Fruit fly (Drosophila melanogaster) whole organism, embryonic: ENCODE results near the gene Ror.

Experiments
- Asciz ChIP-seq: fragments of 200-800 bp; sonication (Bioruptor generic); optimal IDR thresholded peaks from 2 replicates; lab custom pipeline; 2017; ENCODE audit warnings: missing biosample characterization, mild to moderate bottlenecking, missing genetic modification characterization, missing genetic modification reagents
- CG10209 ChIP-seq: fragments of 200-800 bp; sonication (Bioruptor generic); optimal IDR thresholded peaks from 3 replicates; lab custom pipeline; 2017; ENCODE audit warnings: missing biosample characterization, mild to moderate bottlenecking, missing genetic modification characterization, missing genetic modification reagents
- CG11093 ChIP-seq: fragments of 200-800 bp; sonication (Bioruptor generic); IDR thresholded peaks from 3 replicates; pipeline ENCODE4 v1.3.6; 2022; ENCODE audit warnings: missing biosample characterization, missing genetic modification characterization
- CG12155 ChIP-seq: fragments of 200-800 bp; sonication (Bioruptor generic); optimal IDR thresholded peaks from 3 replicates; lab custom pipeline; 2016; ENCODE audit warnings: missing biosample characterization, missing genetic modification characterization
- CG12236 ChIP-seq: fragments of 200-800 bp; sonication (Bioruptor generic); optimal IDR thresholded peaks from 2 replicates; lab custom pipeline; 2016; ENCODE audit warnings: missing biosample characterization, missing genetic modification characterization
- CG14014 ChIP-seq: fragments of 200-800 bp; sonication (Bioruptor generic); IDR thresholded peaks from 2 replicates; pipeline ENCODE4 v1.3.6; 2022; ENCODE audit warnings: missing biosample characterization, missing genetic modification characterization
- CG14965 ChIP-seq: fragments of 200-800 bp; sonication (Bioruptor generic); optimal IDR thresholded peaks from 2 replicates; lab custom pipeline; 2016; ENCODE audit warnings: missing biosample characterization, missing genetic modification characterization, borderline replicate concordance
- CG15073 ChIP-seq: fragments of 200-800 bp; sonication (Bioruptor generic); optimal IDR thresholded peaks from 2 replicates; lab custom pipeline; 2016; ENCODE audit warnings: missing biosample characterization, missing genetic modification characterization
- CG17568 ChIP-seq: fragments of 200-800 bp; sonication (Bioruptor generic); optimal IDR thresholded peaks from 2 replicates; lab custom pipeline; 2018; ENCODE audit warnings: missing biosample characterization, mild to moderate bottlenecking, missing genetic modification characterization, moderate library complexity
- CG17829 ChIP-seq: fragments of 200-800 bp; optimal IDR thresholded peaks from 2 replicates; lab custom pipeline; 2019; ENCODE audit warnings: missing biosample characterization, mild to moderate bottlenecking, missing genetic modification characterization, moderate library complexity
- CG31365 ChIP-seq: fragments of 200-800 bp; sonication (Bioruptor generic); optimal IDR thresholded peaks from 2 replicates; lab custom pipeline; 2018; ENCODE audit warnings: missing biosample characterization, mild to moderate bottlenecking, missing genetic modification characterization
- CG32767 ChIP-seq: fragments of 200-800 bp; sonication (Bioruptor generic); IDR thresholded peaks from 2 replicates; pipeline ENCODE4 v1.3.6; 2022; ENCODE audit warnings: missing biosample characterization, missing genetic modification characterization
- CG3281 ChIP-seq: fragments of 200-800 bp; sonication (Bioruptor generic); optimal IDR thresholded peaks from 3 replicates; lab custom pipeline; 2017; ENCODE audit warnings: missing biosample characterization, mild to moderate bottlenecking, missing genetic modification characterization
- CG4404 ChIP-seq: fragments of 200-800 bp; sonication (Bioruptor generic); IDR thresholded peaks from 2 replicates; pipeline ENCODE4 v1.3.6; 2022; ENCODE audit warnings: missing biosample characterization, missing genetic modification characterization
- CG4707 ChIP-seq: fragments of 200-800 bp; sonication (Bioruptor generic); optimal IDR thresholded peaks from 2 replicates; lab custom pipeline; 2018; ENCODE audit warnings: missing biosample characterization, mild to moderate bottlenecking, missing genetic modification characterization, moderate library complexity
- CG8281 ChIP-seq: fragments of 200-800 bp; sonication (Bioruptor generic); optimal IDR thresholded peaks from 2 replicates; lab custom pipeline; 2018; ENCODE audit warnings: missing biosample characterization, mild to moderate bottlenecking, missing genetic modification characterization, moderate library complexity
- CG9215 ChIP-seq: fragments of 200-800 bp; sonication (Bioruptor generic); IDR thresholded peaks from 2 replicates; pipeline ENCODE4 v1.3.6; 2022; ENCODE audit warnings: missing biosample characterization, missing genetic modification characterization
- CG9932 ChIP-seq: fragments of 200-800 bp; sonication (Bioruptor generic); IDR thresholded peaks from 2 replicates; pipeline ENCODE4 v1.3.6; 2022; ENCODE audit warnings: missing biosample characterization, missing genetic modification characterization
- CkIIα-i1 ChIP-seq: fragments of 200-800 bp; sonication (Bioruptor generic); IDR thresholded peaks from 2 replicates; pipeline ENCODE4 v1.3.6; 2022; ENCODE audit warnings: missing biosample characterization, missing genetic modification characterization
- CoRest ChIP-seq: fragments of 200-800 bp; sonication (Bioruptor generic); optimal IDR thresholded peaks from 3 replicates; lab custom pipeline; 2018; ENCODE audit warnings: missing biosample characterization, mild to moderate bottlenecking, missing genetic modification characterization, moderate library complexity
- Dip2 ChIP-seq: fragments of 200-800 bp; sonication (Bioruptor generic); IDR thresholded peaks from 2 replicates; pipeline ENCODE4 v1.3.6; 2022; ENCODE audit warnings: missing biosample characterization, missing genetic modification characterization
- Hr51 ChIP-seq, 2 experiments: fragments of 200-800 bp; sonication (Bioruptor generic); optimal IDR thresholded peaks; 2 replicates in 1 of 2; 3 replicates in 1 of 2; lab custom pipeline; 2016 to 2018; ENCODE audit warnings: missing biosample characterization in 2 of 2, missing genetic modification characterization in 2 of 2, mild to moderate bottlenecking in 1 of 2, moderate library complexity in 1 of 2
- Hr78 ChIP-seq, 2 experiments: fragments of 200-800 bp in 1 of 2; fragments of >200 bp in 1 of 2; sonication (Bioruptor generic) in 1 of 2; optimal IDR thresholded peaks; 2 replicates each; lab custom pipeline; 2017 to 2019; ENCODE audit warnings: missing biosample characterization in 2 of 2, missing genetic modification characterization in 2 of 2, mild to moderate bottlenecking in 1 of 2, moderate library complexity in 1 of 2
- Jarid2 ChIP-seq: fragments of 200-800 bp; sonication (Bioruptor generic); optimal IDR thresholded peaks from 3 replicates; lab custom pipeline; 2017; ENCODE audit warnings: mild to moderate bottlenecking, missing biosample characterization, missing genetic modification reagents, missing genetic modification characterization
- Sox102F ChIP-seq: fragments of 200-800 bp; sonication (Bioruptor generic); optimal IDR thresholded peaks from 2 replicates; lab custom pipeline; 2018; ENCODE audit warnings: missing biosample characterization, mild to moderate bottlenecking, missing genetic modification characterization, moderate library complexity
- Usf ChIP-seq: fragments of 200-800 bp; sonication (Bioruptor generic); optimal IDR thresholded peaks from 2 replicates; lab custom pipeline; 2017; ENCODE audit warnings: missing genotype, missing biosample characterization, missing genetic modification characterization
- Xbp1 ChIP-seq: fragments of 200-800 bp; sonication (Bioruptor generic); optimal IDR thresholded peaks from 3 replicates; lab custom pipeline; 2016; ENCODE audit warnings: missing biosample characterization, mild to moderate bottlenecking, missing genetic modification characterization
- ac ChIP-seq: fragments of 200-800 bp; sonication (Bioruptor generic); optimal IDR thresholded peaks from 3 replicates; lab custom pipeline; 2017; ENCODE audit warnings: missing biosample characterization, mild to moderate bottlenecking, missing genetic modification characterization
- ato ChIP-seq: fragments of 200-800 bp; sonication (Bioruptor generic); IDR thresholded peaks from 2 replicates; pipeline ENCODE4 v1.3.6; 2022; ENCODE audit warnings: missing biosample characterization, missing genetic modification characterization; ENCODE audit not compliant: partially characterized antibody
- az2 ChIP-seq: fragments of 200-800 bp; sonication (Bioruptor generic); optimal IDR thresholded peaks from 3 replicates; lab custom pipeline; 2016; ENCODE audit warnings: missing biosample characterization, missing genetic modification characterization
- chn ChIP-seq: fragments of 200-800 bp; sonication (Bioruptor generic); optimal IDR thresholded peaks from 2 replicates; lab custom pipeline; 2016; ENCODE audit warnings: missing biosample characterization, missing genetic modification characterization
- crol ChIP-seq: fragments of 200-800 bp; sonication (Bioruptor generic); IDR thresholded peaks from 2 replicates; pipeline ENCODE4 v1.3.6; 2022; ENCODE audit warnings: missing biosample characterization, missing genetic modification characterization
- dpn ChIP-seq, 2 experiments: fragments of 200-800 bp; sonication (Bioruptor generic); optimal IDR thresholded peaks; 3 replicates each; lab custom pipeline; 2016; ENCODE audit warnings: missing biosample characterization in 2 of 2, missing genetic modification characterization in 2 of 2
- fd64A ChIP-seq: fragments of 200-800 bp; sonication (Bioruptor generic); optimal IDR thresholded peaks from 3 replicates; lab custom pipeline; 2018; ENCODE audit warnings: missing biosample characterization, mild to moderate bottlenecking, missing genetic modification characterization
- gfzf ChIP-seq: fragments of 200-800 bp; sonication (Bioruptor generic); optimal IDR thresholded peaks from 2 replicates; lab custom pipeline; 2016; ENCODE audit warnings: missing biosample characterization, mild to moderate bottlenecking, missing genetic modification characterization, moderate library complexity
- ham ChIP-seq: fragments of 200-800 bp; sonication (Bioruptor generic); IDR thresholded peaks from 2 replicates; pipeline ENCODE4 v1.3.6; 2022; ENCODE audit warnings: missing biosample characterization, missing genetic modification characterization
- kay ChIP-seq: fragments of 200-800 bp; sonication (Bioruptor generic); optimal IDR thresholded peaks from 2 replicates; lab custom pipeline; 2016; ENCODE audit warnings: missing biosample characterization, missing genetic modification characterization
- lilli ChIP-seq: fragments of 200-800 bp; sonication (Bioruptor generic); optimal IDR thresholded peaks from 3 replicates; lab custom pipeline; 2016; ENCODE audit warnings: missing biosample characterization, missing genetic modification characterization
- nmo ChIP-seq: fragments of 200-800 bp; sonication (Bioruptor generic); optimal IDR thresholded peaks from 2 replicates; lab custom pipeline; 2018; ENCODE audit warnings: missing biosample characterization, mild to moderate bottlenecking, missing genetic modification characterization, moderate library complexity
- oc ChIP-seq: fragments of 200-800 bp; sonication (Bioruptor generic); optimal IDR thresholded peaks from 2 replicates; lab custom pipeline; 2018; ENCODE audit warnings: missing biosample characterization, mild to moderate bottlenecking, missing genetic modification characterization, moderate library complexity
- pan ChIP-seq, 4 experiments: fragments of >200 bp in 3 of 4; fragments of 200-800 bp in 1 of 4; sonication (Bioruptor generic) in 1 of 4; optimal IDR thresholded peaks in 3 of 4; IDR thresholded peaks in 1 of 4; 2 replicates each; pipeline versions ENCODE4 v1.3.6 to Lab custom; 2017 to 2022; ENCODE audit warnings: missing biosample characterization in 2 of 4, missing genetic modification characterization in 2 of 4, mixed read lengths in 1 of 4
- slbo ChIP-seq: fragments of 200-800 bp; sonication (Bioruptor generic); IDR thresholded peaks from 2 replicates; pipeline ENCODE4 v1.3.6; 2022; ENCODE audit warnings: missing biosample characterization, missing genetic modification characterization
- trh ChIP-seq: fragments of 200-800 bp; sonication (Bioruptor generic); optimal IDR thresholded peaks from 2 replicates; lab custom pipeline; 2016; ENCODE audit warnings: missing biosample characterization, missing genetic modification characterization
- tup ChIP-seq: fragments of 200-800 bp; sonication (Bioruptor generic); optimal IDR thresholded peaks from 2 replicates; lab custom pipeline; 2016; ENCODE audit warnings: missing biosample characterization, mild to moderate bottlenecking, missing genetic modification characterization, moderate library complexity
- tx ChIP-seq: fragments of 200-800 bp; sonication (Bioruptor generic); optimal IDR thresholded peaks from 2 replicates; lab custom pipeline; 2016; ENCODE audit warnings: missing biosample characterization, missing genetic modification characterization
- wek ChIP-seq: fragments of 200-800 bp; sonication (Bioruptor generic); optimal IDR thresholded peaks from 3 replicates; lab custom pipeline; 2018; ENCODE audit warnings: missing biosample characterization, mild to moderate bottlenecking, missing genetic modification characterization, moderate library complexity
- zf30C ChIP-seq: fragments of 200-800 bp; sonication (Bioruptor generic); optimal IDR thresholded peaks from 3 replicates; lab custom pipeline; 2018; ENCODE audit warnings: missing biosample characterization, mild to moderate bottlenecking, missing genetic modification characterization
- zfh2 ChIP-seq: fragments of 200-800 bp; sonication (Bioruptor generic); optimal IDR thresholded peaks from 2 replicates; lab custom pipeline; 2016; ENCODE audit warnings: missing biosample characterization, missing genetic modification characterization

The Ror gene

DNA sequence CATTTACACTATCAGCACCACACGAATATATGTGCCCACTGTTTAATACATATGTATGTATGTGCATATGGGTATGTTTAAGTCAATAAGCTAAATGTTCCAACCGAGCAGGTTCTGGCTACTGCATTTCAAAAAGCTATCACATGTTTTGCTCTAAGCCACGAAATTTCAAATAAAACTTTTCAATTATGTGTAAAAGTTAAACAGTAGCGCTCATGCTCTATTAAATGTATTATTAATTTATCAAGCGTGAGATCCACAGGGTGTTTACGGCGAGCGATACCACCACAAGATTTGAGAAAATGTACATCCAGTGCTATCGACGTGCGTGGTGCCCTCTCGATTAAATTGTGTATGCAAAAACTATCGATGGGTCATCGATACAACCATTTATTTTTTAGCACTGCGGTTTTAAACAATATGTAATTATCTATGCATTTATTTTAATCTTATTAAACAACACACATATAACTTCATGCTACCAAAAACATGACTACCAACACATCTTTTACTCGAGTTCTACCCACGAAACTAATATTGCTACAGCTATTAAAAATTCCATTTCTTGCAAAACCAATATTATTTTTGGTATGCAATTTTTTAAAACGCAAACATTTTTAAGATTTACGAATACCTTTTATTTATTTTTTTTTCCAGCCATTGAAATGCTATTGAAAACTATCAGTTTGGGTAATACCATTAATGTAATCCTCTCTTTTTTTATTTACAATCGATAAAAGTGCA, 9.3 kb downstream of the Ror start, which contains the start of gene Pten (continued):
- TF ChIP-seq CG12155 (GFP tag; lab: Kevin White, UChicago): peak; percentile 57
- TF ChIP-seq kay (GFP tag; lab: Kevin White, UChicago): peak; percentile 61
- no peak for TF ChIP-seq Asciz
- peak; percentile 59 for TF ChIP-seq CG3281 (GFP tag; lab: Kevin White, UChicago)
- no peak for TF ChIP-seq Hr78 (GFP tag; optimal IDR thresholded peaks at IDR 0.05; lab: Kevin White, UChicago)
- TF ChIP-seq CG12236 (GFP tag; lab: Kevin White, UChicago): no peak
- TF ChIP-seq wek (GFP tag; lab: Kevin White, UChicago): peak; percentile 68
- TF ChIP-seq Sox102F (GFP tag; lab: Kevin White, UChicago): no peak
- no peak for TF ChIP-seq ac (GFP tag; lab: Kevin White, UChicago)
- TF ChIP-seq CG17568 (GFP tag; lab: Kevin White, UChicago): no peak
- no peak for TF ChIP-seq crol (GFP tag; lab: Robert Waterston, UW)
- TF ChIP-seq dpn (GFP tag; optimal IDR thresholded peaks at IDR 0.05; lab: Kevin White, UChicago): peak; percentile 63 to 76
- TF ChIP-seq CG14965 (GFP tag; lab: Kevin White, UChicago): no peak
- peak; percentile 76 for TF ChIP-seq CoRest (tag; lab: Kevin White, UChicago)
- TF ChIP-seq CG32767 (GFP tag; lab: Robert Waterston, UW): peak; percentile 78
- peak; percentile 88 for TF ChIP-seq nmo (GFP tag; lab: Kevin White, UChicago)
- TF ChIP-seq CG11093: no peak; the same call in 2 of the 3 replicates
- TF ChIP-seq zf30C (GFP tag; lab: Kevin White, UChicago): no peak
- no peak for TF ChIP-seq CG31365 (tag; lab: Kevin White, UChicago)
- peak in 1 of 2 experiments; percentile 46 for TF ChIP-seq Hr51 (GFP tag; optimal IDR thresholded peaks at IDR 0.05; lab: Kevin White, UChicago)
- TF ChIP-seq trh (GFP tag; lab: Kevin White, UChicago): peak; percentile 16
- peak; percentile 61 for TF ChIP-seq CG4707
- TF ChIP-seq Xbp1 (GFP tag; lab: Kevin White, UChicago): peak; percentile 56
- no peak for TF ChIP-seq fd64A (GFP tag; lab: Kevin White, UChicago)
- peak; percentile 10 for TF ChIP-seq gfzf (GFP tag; lab: Kevin White, UChicago)
- no peak for TF ChIP-seq CG10209 (GFP tag; lab: Kevin White, UChicago)
- TF ChIP-seq CG15073 (GFP tag; lab: Kevin White, UChicago): no peak
- TF ChIP-seq ham: no peak
- peak; percentile 73 for TF ChIP-seq chn (GFP tag; lab: Kevin White, UChicago)
- TF ChIP-seq lilli: peak; percentile 69
- peak; percentile 51 for TF ChIP-seq slbo (GFP tag; lab: Robert Waterston, UW)
- no peak for TF ChIP-seq CG9215 (GFP tag; lab: Robert Waterston, UW)
- peak; percentile 43 for TF ChIP-seq zfh2 (GFP tag; lab: Kevin White, UChicago)
- no peak for TF ChIP-seq CkIIα-i1 (GFP tag; lab: Robert Waterston, UW)
- TF ChIP-seq CG17829 (tag; lab: Kevin White, UChicago): peak; percentile 82
- TF ChIP-seq CG14014 (GFP tag; lab: Robert Waterston, UW): peak; percentile 61; the same call in 1 of the 2 replicates
- TF ChIP-seq tx (GFP tag; lab: Kevin White, UChicago): peak; percentile 64
- TF ChIP-seq pan (optimal IDR thresholded peaks at IDR 0.05; lab: Kevin White, UChicago): no peak
- peak in 1 of 2 experiments; percentile 79 for TF ChIP-seq pan (GFP tag; optimal IDR thresholded peaks at IDR 0.05 in 1 of 2, IDR thresholded peaks at IDR 0.05 in 1 of 2)
- no peak for TF ChIP-seq Dip2
- no peak for TF ChIP-seq oc (tag; lab: Kevin White, UChicago)
- peak; percentile 62 for TF ChIP-seq az2 (GFP tag; lab: Kevin White, UChicago)
- no peak for TF ChIP-seq Usf (GFP tag; lab: Kevin White, UChicago)
- no peak for TF ChIP-seq Jarid2 (GFP tag; lab: Kevin White, UChicago)
- no peak for TF ChIP-seq CG4404 (GFP tag; lab: Robert Waterston, UW)
- TF ChIP-seq tup (GFP tag; lab: Kevin White, UChicago): no peak
- TF ChIP-seq CG8281 (tag; lab: Kevin White, UChicago): no peak
- TF ChIP-seq CG9932: no peak
- peak; percentile 87 for TF ChIP-seq ato (GFP tag; lab: Robert Waterston, UW)
